Worm (Caenorhabditis elegans) whole organism, young adult: ENCODE results near the gene mrps-23.
A peak's percentile ranks its signal among the peaks of the same experiment; 100 is the strongest.

Experiments
- B0019.2 ChIP-seq: fragments of 200-800 bp; sonication (Bioruptor generic); conservative IDR thresholded peaks from 2 replicates; pipeline ENCODE4 v1.3.6; 2022; ENCODE audit warnings: missing genetic modification reagents, missing genetic modification characterization, missing compliant biosample characterization
- B0035.1 ChIP-seq: sonication (generic microtip); optimal IDR thresholded peaks from 2 replicates; lab custom pipeline; 2016; ENCODE audit warnings: missing genetic modification characterization, mild to moderate bottlenecking, missing compliant biosample characterization, missing genotype, missing genetic modification reagents
- F22D6.2 ChIP-seq: sonication (generic microtip); optimal IDR thresholded peaks from 2 replicates; lab custom pipeline; 2016; ENCODE audit warnings: mild to moderate bottlenecking, missing genetic modification characterization, missing compliant biosample characterization
- F57A8.1 ChIP-seq: fragments of 200-800 bp; sonication (Bioruptor generic); optimal IDR thresholded peaks from 2 replicates; lab custom pipeline; 2018; ENCODE audit warnings: mild to moderate bottlenecking, missing genetic modification characterization, moderate library complexity, missing compliant biosample characterization
- F57C9.4 ChIP-seq: sonication (generic microtip); optimal IDR thresholded peaks from 2 replicates; lab custom pipeline; 2017; ENCODE audit warnings: mild to moderate bottlenecking, missing genetic modification characterization, missing compliant biosample characterization
- K11D2.4 ChIP-seq: fragments of 200-800 bp; sonication (Bioruptor generic); IDR thresholded peaks from 2 replicates; pipeline ENCODE4 v1.3.6; 2022; ENCODE audit warnings: missing genetic modification reagents, missing genetic modification characterization, missing compliant biosample characterization
- K12H6.12 ChIP-seq: fragments of 200-800 bp; sonication (Bioruptor generic); optimal IDR thresholded peaks from 2 replicates; lab custom pipeline; 2018; ENCODE audit warnings: mild to moderate bottlenecking, missing genetic modification characterization, missing compliant biosample characterization
- Y56A3A.18 ChIP-seq: fragments of 200-800 bp; sonication (Bioruptor generic); IDR thresholded peaks from 2 replicates; pipeline ENCODE4 v1.3.6; 2022; ENCODE audit warnings: missing genetic modification reagents, missing genetic modification characterization, missing compliant biosample characterization
- Y79H2A.3 ChIP-seq: fragments of 200-800 bp; sonication (Bioruptor generic); conservative IDR thresholded peaks from 2 replicates; pipeline ENCODE4 v1.3.6; 2022; ENCODE audit warnings: missing genetic modification reagents, missing genetic modification characterization, missing compliant biosample characterization
- athp-1 ChIP-seq: sonication (generic microtip); optimal IDR thresholded peaks from 2 replicates; lab custom pipeline; 2017; ENCODE audit warnings: mild to moderate bottlenecking, missing genetic modification characterization, missing compliant biosample characterization
- bed-2 ChIP-seq: fragments of 200-800 bp; sonication (Bioruptor generic); IDR thresholded peaks from 2 replicates; pipeline ENCODE4 v1.3.6; 2022; ENCODE audit warnings: missing genetic modification reagents, missing genetic modification characterization, missing compliant biosample characterization
- cebp-2 ChIP-seq: fragments of 200-800 bp; sonication (Bioruptor generic); IDR thresholded peaks from 2 replicates; pipeline ENCODE4 v1.3.6; 2022; ENCODE audit warnings: missing genetic modification characterization, missing compliant biosample characterization
- ceh-27 ChIP-seq: fragments of 200-800 bp; sonication (Bioruptor generic); optimal IDR thresholded peaks from 2 replicates; lab custom pipeline; 2018; ENCODE audit warnings: mild to moderate bottlenecking, missing genetic modification characterization, moderate library complexity, missing compliant biosample characterization
- ceh-40 ChIP-seq: fragments of 200-800 bp; sonication (Bioruptor generic); IDR thresholded peaks from 2 replicates; pipeline ENCODE4 v1.3.6; 2022; ENCODE audit warnings: missing genetic modification characterization, missing compliant biosample characterization
- ceh-79 ChIP-seq: sonication (generic microtip); optimal IDR thresholded peaks from 2 replicates; lab custom pipeline; 2017; ENCODE audit warnings: mild to moderate bottlenecking, missing genetic modification characterization, missing compliant biosample characterization
- ceh-91 ChIP-seq: fragments of 200-800 bp; sonication (Bioruptor generic); IDR thresholded peaks from 2 replicates; pipeline ENCODE4 v1.3.6; 2022; ENCODE audit warnings: missing genetic modification reagents, missing genetic modification characterization, missing compliant biosample characterization
- chd-7 ChIP-seq: sonication (generic microtip); optimal IDR thresholded peaks from 2 replicates; lab custom pipeline; 2016; ENCODE audit warnings: mild to moderate bottlenecking, missing genetic modification characterization, moderate library complexity, missing compliant biosample characterization
- hrde-1 ChIP-seq: sonication (generic microtip); optimal IDR thresholded peaks from 2 replicates; lab custom pipeline; 2016; ENCODE audit warnings: missing genetic modification characterization, mild to moderate bottlenecking, missing compliant biosample characterization, moderate library complexity, missing genotype, missing genetic modification reagents, borderline replicate concordance
- hsf-1 ChIP-seq: fragments of 200-800 bp; sonication (Bioruptor generic); IDR thresholded peaks from 2 replicates; pipeline ENCODE4 v1.3.6; 2022; ENCODE audit warnings: missing genetic modification reagents, missing genetic modification characterization, missing compliant biosample characterization
- lag-1 ChIP-seq: fragments of 200-800 bp; sonication (Bioruptor generic); IDR thresholded peaks from 2 replicates; pipeline ENCODE4 v1.3.6; 2022; ENCODE audit warnings: missing genetic modification reagents, missing genetic modification characterization, missing compliant biosample characterization
- let-526 ChIP-seq: fragments of 200-800 bp; sonication (Bioruptor generic); IDR thresholded peaks from 2 replicates; pipeline ENCODE4 v1.3.6; 2022; ENCODE audit warnings: missing genetic modification reagents, missing genetic modification characterization, missing compliant biosample characterization
- let-607 ChIP-seq, 2 experiments: fragments of 200-800 bp in 1 of 2; sonication (Bioruptor generic) in 1 of 2; sonication (generic microtip) in 1 of 2; optimal IDR thresholded peaks; 2 replicates each; lab custom pipeline; 2016 to 2018; ENCODE audit warnings: mild to moderate bottlenecking in 2 of 2, missing compliant biosample characterization in 2 of 2, missing genetic modification characterization in 2 of 2, moderate library complexity in 2 of 2, missing genotype in 1 of 2
- lin-40 ChIP-seq: sonication (generic microtip); optimal IDR thresholded peaks from 2 replicates; lab custom pipeline; 2016; ENCODE audit warnings: missing genetic modification characterization, mild to moderate bottlenecking, missing compliant biosample characterization, missing genotype, missing genetic modification reagents
- lir-1 ChIP-seq: fragments of 200-800 bp; sonication (Bioruptor generic); conservative IDR thresholded peaks from 2 replicates; pipeline ENCODE4 v1.3.6; 2022; ENCODE audit warnings: missing genetic modification reagents, missing genetic modification characterization, missing compliant biosample characterization
- lsy-27 ChIP-seq: sonication (generic microtip); optimal IDR thresholded peaks from 2 replicates; lab custom pipeline; 2017; ENCODE audit warnings: missing genetic modification characterization, mild to moderate bottlenecking, missing compliant biosample characterization, antibody characterized with exemption, missing genotype, borderline replicate concordance; ENCODE audit not compliant: insufficient read depth
- madf-10 ChIP-seq: sonication (generic microtip); optimal IDR thresholded peaks from 2 replicates; lab custom pipeline; 2016; ENCODE audit warnings: mild to moderate bottlenecking, missing genetic modification characterization, missing compliant biosample characterization
- mes-4 ChIP-seq: sonication (generic microtip); optimal IDR thresholded peaks from 2 replicates; lab custom pipeline; 2016; ENCODE audit warnings: missing genotype, missing genetic modification characterization, missing compliant biosample characterization
- nfya-2 ChIP-seq: fragments of 200-800 bp; sonication (Bioruptor generic); IDR thresholded peaks from 2 replicates; pipeline ENCODE4 v1.3.6; 2022; ENCODE audit warnings: missing genetic modification reagents, missing genetic modification characterization, missing compliant biosample characterization
- pha-4 ChIP-seq: fragments of 150-350 bp; sonication (generic microtip); optimal IDR thresholded peaks from 2 replicates; lab custom pipeline; 2014; ENCODE audit warnings: missing biosample characterization, missing genetic modification reagents, missing genetic modification characterization
- sdz-38 ChIP-seq: sonication (generic microtip); optimal IDR thresholded peaks from 2 replicates; lab custom pipeline; 2016; ENCODE audit warnings: missing genotype, missing genetic modification characterization, missing compliant biosample characterization
- sea-2 ChIP-seq: fragments of 200-800 bp; sonication (Bioruptor generic); IDR thresholded peaks from 2 replicates; pipeline ENCODE4 v1.3.6; 2022; ENCODE audit warnings: missing genetic modification characterization, missing compliant biosample characterization
- snpc-4 ChIP-seq, 5 experiments: fragments of 150-350 bp in 1 of 5; sonication (generic microtip) in 4 of 5; optimal IDR thresholded peaks; 2 replicates each; lab custom pipeline; 2014 to 2018; ENCODE audit warnings: missing genetic modification characterization in 5 of 5, missing biosample characterization in 3 of 5, antibody characterized with exemption in 2 of 5, mild to moderate bottlenecking in 2 of 5, missing compliant biosample characterization in 2 of 5, missing genotype in 2 of 5, moderate library complexity in 2 of 5, missing genetic modification reagents in 1 of 5
- somi-1 ChIP-seq: fragments of 200-800 bp; sonication (Bioruptor generic); optimal IDR thresholded peaks from 2 replicates; lab custom pipeline; 2018; ENCODE audit warnings: mild to moderate bottlenecking, missing genetic modification characterization, missing compliant biosample characterization
- tlf-1 ChIP-seq: fragments of 200-800 bp; sonication (Bioruptor generic); optimal IDR thresholded peaks from 2 replicates; lab custom pipeline; 2018; ENCODE audit warnings: mild to moderate bottlenecking, missing genetic modification characterization, missing compliant biosample characterization
- zim-3 ChIP-seq: sonication (generic microtip); optimal IDR thresholded peaks from 2 replicates; lab custom pipeline; 2017; ENCODE audit warnings: mild to moderate bottlenecking, missing genetic modification characterization, moderate library complexity, missing compliant biosample characterization
- ztf-22 ChIP-seq: fragments of 200-800 bp; sonication (Bioruptor generic); optimal IDR thresholded peaks from 2 replicates; lab custom pipeline; 2018; ENCODE audit warnings: mild to moderate bottlenecking, missing genetic modification characterization, moderate library complexity, missing compliant biosample characterization
- ztf-25 ChIP-seq: fragments of 200-800 bp; sonication (Bioruptor generic); IDR thresholded peaks from 2 replicates; pipeline ENCODE4 v1.3.6; 2022; ENCODE audit warnings: missing genetic modification reagents, missing genetic modification characterization, missing compliant biosample characterization
- ztf-28 ChIP-seq: fragments of 200-800 bp; sonication (Bioruptor generic); IDR thresholded peaks from 2 replicates; pipeline ENCODE4 v1.3.6; 2022; ENCODE audit warnings: missing genetic modification reagents, missing genetic modification characterization, missing compliant biosample characterization

Gene mrps-23

ce11 chrIII:9509764-9510370, 13.6 kb downstream of the mrps-23 start (continued):
- TF ChIP-seq ztf-25 = no peak
- TF ChIP-seq K11D2.4 (GFP tag; lab: Robert Waterston, UW) = no peak
- no peak for TF ChIP-seq lsy-27 (tag; lab: Kevin White, UChicago)
- no peak for TF ChIP-seq cebp-2 (GFP tag; lab: Robert Waterston, UW)
- TF ChIP-seq ceh-27 = peak; percentile 74
- 0 out of 2 replicates have a peak, but pooled peaks have one; percentile 43 for TF ChIP-seq B0019.2 (GFP tag; lab: Robert Waterston, UW)
- no peak for TF ChIP-seq ceh-79 (tag; lab: Kevin White, UChicago)
- TF ChIP-seq hrde-1 = peak; percentile 58
- TF ChIP-seq ceh-91 = no peak
- no peak for TF ChIP-seq F57C9.4 (tag; lab: Kevin White, UChicago)
- TF ChIP-seq lir-1 (GFP tag; lab: Robert Waterston, UW) = no peak
- TF ChIP-seq B0035.1 (tag; lab: Kevin White, UChicago) = peak; percentile 48
- TF ChIP-seq let-607 (tag; optimal IDR thresholded peaks at IDR 0.05; lab: Kevin White, UChicago) = peak in 1 of 2 experiments; percentile 17
- no peak for TF ChIP-seq somi-1 (GFP tag; lab: Kevin White, UChicago)
- TF ChIP-seq tlf-1 (GFP tag; lab: Kevin White, UChicago) = peak; percentile 77
- peak; percentile 37 for TF ChIP-seq lin-40 (tag; lab: Kevin White, UChicago)
- no peak for TF ChIP-seq F22D6.2
- no peak for TF ChIP-seq F57A8.1 (GFP tag; lab: Kevin White, UChicago)
- TF ChIP-seq hsf-1 = peak; percentile 57; the same call in 1 of the 2 replicates
- no peak for TF ChIP-seq bed-2 (GFP tag; lab: Robert Waterston, UW)
- no peak for TF ChIP-seq sdz-38 (tag; lab: Kevin White, UChicago)
- TF ChIP-seq lag-1 (GFP tag; lab: Robert Waterston, UW) = no peak
- TF ChIP-seq snpc-4 (GFP tag; optimal IDR thresholded peaks at IDR 0.05; lab: Kevin White, UChicago) = no peak
- TF ChIP-seq snpc-4 (tag; optimal IDR thresholded peaks at IDR 0.05; lab: Kevin White, UChicago) = peak in 1 of 4 experiments; percentile 57
- TF ChIP-seq ztf-28 (GFP tag; lab: Robert Waterston, UW) = no peak
- TF ChIP-seq nfya-2 (GFP tag; lab: Robert Waterston, UW) = no peak
- no peak for TF ChIP-seq ztf-22 (GFP tag; lab: Kevin White, UChicago)
- TF ChIP-seq ceh-40 (GFP tag; lab: Robert Waterston, UW) = 0 out of 2 replicates have a peak, but pooled peaks have one; percentile 9
- TF ChIP-seq K12H6.12 (tag; lab: Kevin White, UChicago) = peak; percentile 12
- TF ChIP-seq zim-3 (tag; lab: Kevin White, UChicago) = no peak
- peak; percentile 7 for TF ChIP-seq athp-1
- TF ChIP-seq mes-4 (tag; lab: Kevin White, UChicago) = no peak
- TF ChIP-seq Y79H2A.3 (GFP tag; lab: Robert Waterston, UW) = no peak
- no peak for TF ChIP-seq let-526 (GFP tag; lab: Robert Waterston, UW)
- no peak for TF ChIP-seq sea-2 (GFP tag; lab: Robert Waterston, UW)
- no peak for TF ChIP-seq pha-4 (tag; lab: Kevin White, UChicago)
- peak; percentile 65 for TF ChIP-seq chd-7 (tag; lab: Kevin White, UChicago)
- 0 out of 2 replicates have a peak, but pooled peaks have one; percentile 16 for TF ChIP-seq Y56A3A.18 (GFP tag; lab: Robert Waterston, UW)
- TF ChIP-seq madf-10 (tag; lab: Kevin White, UChicago) = peak; percentile 33
- TF ChIP-seq, all 124 proteins: peak for 40
